Worm (Caenorhabditis elegans) whole organism, L3 larva: ENCODE data around the gene gpd-3.

Source experiments
- R02D3.7 ChIP-seq: fragments of 150-350 bp; optimal IDR thresholded peaks from 2 replicates; lab custom pipeline; 2014; ENCODE audit warnings: missing biosample characterization, missing genetic modification characterization
- ZK546.5 ChIP-seq: sonication (generic microtip); optimal IDR thresholded peaks from 2 replicates; lab custom pipeline; 2017; ENCODE audit warnings: missing biosample characterization, missing genetic modification characterization
- aly-2 ChIP-seq: fragments of 150-350 bp; optimal IDR thresholded peaks from 2 replicates; lab custom pipeline; 2014; ENCODE audit warnings: missing biosample characterization, missing genetic modification characterization
- ama-1 ChIP-seq: fragments of 150-350 bp; optimal IDR thresholded peaks from 2 replicates; lab custom pipeline; 2018
- ceh-16 ChIP-seq: sonication (generic microtip); optimal IDR thresholded peaks from 2 replicates; lab custom pipeline; 2017; ENCODE audit warnings: missing biosample characterization, missing genetic modification characterization
- ceh-82 ChIP-seq: fragments of 150-350 bp; optimal IDR thresholded peaks from 2 replicates; lab custom pipeline; 2014; ENCODE audit warnings: missing biosample characterization, missing genetic modification characterization
- ceh-9 ChIP-seq: sonication (generic microtip); optimal IDR thresholded peaks from 2 replicates; lab custom pipeline; 2018; ENCODE audit warnings: missing biosample characterization, missing genetic modification characterization
- daf-12 ChIP-seq: fragments of 150-350 bp; optimal IDR thresholded peaks from 2 replicates; lab custom pipeline; 2014; ENCODE audit warnings: missing biosample characterization, missing genetic modification reagents, missing genetic modification characterization
- egl-27 ChIP-seq: sonication (generic microtip); optimal IDR thresholded peaks from 4 replicates; lab custom pipeline; 2017; ENCODE audit warnings: missing biosample characterization, missing genetic modification reagents, missing genetic modification characterization
- egl-5 ChIP-seq: fragments of 150-350 bp; optimal IDR thresholded peaks from 2 replicates; lab custom pipeline; 2017; ENCODE audit warnings: missing biosample characterization, missing genetic modification reagents, missing genetic modification characterization, inconsistent platforms
- elt-1 ChIP-seq: fragments of 150-350 bp; optimal IDR thresholded peaks from 2 replicates; lab custom pipeline; 2014; ENCODE audit warnings: missing biosample characterization, missing genetic modification characterization
- elt-2 ChIP-seq: sonication (generic microtip); optimal IDR thresholded peaks from 2 replicates; lab custom pipeline; 2016; ENCODE audit warnings: missing genetic modification reagents, mild to moderate bottlenecking, missing genetic modification characterization, missing compliant biosample characterization
- elt-3 ChIP-seq, 3 experiments: fragments of 150-350 bp in 1 of 3; sonication (generic microtip) in 2 of 3; optimal IDR thresholded peaks; 2 replicates in 2 of 3; 4 replicates in 1 of 3; lab custom pipeline; 2014 to 2017; ENCODE audit warnings: missing biosample characterization in 3 of 3, missing genetic modification characterization in 3 of 3
- eor-1 ChIP-seq, 2 experiments: fragments of 150-350 bp; optimal IDR thresholded peaks; 2 replicates each; lab custom pipeline; 2014 to 2018; ENCODE audit warnings: missing biosample characterization in 2 of 2, missing genetic modification characterization in 2 of 2
- fkh-10 ChIP-seq: sonication (generic microtip); optimal IDR thresholded peaks from 2 replicates; lab custom pipeline; 2017; ENCODE audit warnings: missing biosample characterization, missing genetic modification reagents, missing genetic modification characterization
- fkh-2 ChIP-seq: fragments of 150-350 bp; optimal IDR thresholded peaks from 2 replicates; lab custom pipeline; 2014; ENCODE audit warnings: missing biosample characterization, missing genetic modification reagents, missing genetic modification characterization
- fos-1 ChIP-seq: fragments of 150-350 bp; optimal IDR thresholded peaks from 2 replicates; lab custom pipeline; 2014; ENCODE audit warnings: missing biosample characterization, missing genetic modification characterization
- hmg-11 ChIP-seq: sonication (generic microtip); optimal IDR thresholded peaks from 2 replicates; lab custom pipeline; 2016; ENCODE audit warnings: missing genetic modification characterization, missing compliant biosample characterization
- jun-1 ChIP-seq: fragments of 150-350 bp; optimal IDR thresholded peaks from 2 replicates; lab custom pipeline; 2014; ENCODE audit warnings: missing biosample characterization, missing genetic modification reagents, missing genetic modification characterization
- lin-15B ChIP-seq: fragments of 150-350 bp; optimal IDR thresholded peaks from 2 replicates; lab custom pipeline; 2014; ENCODE audit warnings: missing biosample characterization, missing genetic modification characterization
- lin-39 ChIP-seq: fragments of 150-350 bp; optimal IDR thresholded peaks from 2 replicates; lab custom pipeline; 2018; ENCODE audit warnings: missing biosample characterization, missing genetic modification reagents, missing genetic modification characterization
- lsy-12 ChIP-seq: sonication (generic microtip); optimal IDR thresholded peaks from 2 replicates; lab custom pipeline; 2016; ENCODE audit warnings: mild to moderate bottlenecking, missing genetic modification characterization, missing compliant biosample characterization
- mdl-1 ChIP-seq: fragments of 150-350 bp; optimal IDR thresholded peaks from 2 replicates; lab custom pipeline; 2014; ENCODE audit warnings: missing biosample characterization, missing genetic modification characterization
- mml-1 ChIP-seq: fragments of 150-350 bp; sonication (generic microtip); optimal IDR thresholded peaks from 3 replicates; lab custom pipeline; 2014; ENCODE audit warnings: missing biosample characterization, missing genetic modification characterization
- nfya-1 ChIP-seq: sonication (generic microtip); optimal IDR thresholded peaks from 2 replicates; lab custom pipeline; 2017; ENCODE audit warnings: missing genetic modification characterization, mild to moderate bottlenecking, missing compliant biosample characterization, antibody characterized with exemption, moderate library complexity; ENCODE audit not compliant: insufficient read depth
- nhr-12 ChIP-seq: fragments of 150-350 bp; optimal IDR thresholded peaks from 2 replicates; lab custom pipeline; 2014; ENCODE audit warnings: missing biosample characterization, missing genetic modification characterization
- nhr-23 ChIP-seq: fragments of 150-350 bp; optimal IDR thresholded peaks from 2 replicates; lab custom pipeline; 2014; ENCODE audit warnings: missing biosample characterization, missing genetic modification reagents, missing genetic modification characterization
- nhr-237 ChIP-seq: fragments of 150-350 bp; optimal IDR thresholded peaks from 2 replicates; lab custom pipeline; 2014; ENCODE audit warnings: missing biosample characterization, missing genetic modification characterization
- nhr-25 ChIP-seq: sonication (generic microtip); optimal IDR thresholded peaks from 2 replicates; lab custom pipeline; 2017; ENCODE audit warnings: missing biosample characterization, missing genetic modification characterization
- nhr-28 ChIP-seq: fragments of 150-350 bp; optimal IDR thresholded peaks from 2 replicates; lab custom pipeline; 2014; ENCODE audit warnings: missing biosample characterization, missing genetic modification characterization
- nhr-43 ChIP-seq: sonication (generic microtip); optimal IDR thresholded peaks from 2 replicates; lab custom pipeline; 2016; ENCODE audit warnings: mild to moderate bottlenecking, missing genetic modification characterization, missing compliant biosample characterization; ENCODE audit not compliant: poor library complexity, severe bottlenecking
- nhr-67 ChIP-seq: fragments of 150-350 bp; optimal IDR thresholded peaks from 2 replicates; lab custom pipeline; 2014; ENCODE audit warnings: missing biosample characterization, missing genetic modification characterization
- nhr-77 ChIP-seq: fragments of 150-350 bp; optimal IDR thresholded peaks from 2 replicates; lab custom pipeline; 2014; ENCODE audit warnings: missing biosample characterization, missing genetic modification characterization
- pha-4 ChIP-seq: fragments of 150-350 bp; optimal IDR thresholded peaks from 2 replicates; lab custom pipeline; 2014; ENCODE audit warnings: missing biosample characterization, missing genetic modification reagents, missing genetic modification characterization
- pqm-1 ChIP-seq: fragments of 150-350 bp; optimal IDR thresholded peaks from 2 replicates; lab custom pipeline; 2017; ENCODE audit warnings: missing biosample characterization, missing genetic modification characterization, inconsistent platforms
- skn-1 ChIP-seq: fragments of 150-350 bp; optimal IDR thresholded peaks from 2 replicates; lab custom pipeline; 2014; ENCODE audit warnings: missing biosample characterization, missing genetic modification characterization
- snpc-4 ChIP-seq: fragments of 150-350 bp; optimal IDR thresholded peaks from 2 replicates; lab custom pipeline; 2014; ENCODE audit warnings: missing biosample characterization, missing genetic modification characterization
- unc-39 ChIP-seq: sonication (generic microtip); optimal IDR thresholded peaks from 4 replicates; lab custom pipeline; 2017; ENCODE audit warnings: missing biosample characterization, missing genetic modification characterization
- unc-62 ChIP-seq: fragments of 150-350 bp; sonication (generic microtip); optimal IDR thresholded peaks from 4 replicates; lab custom pipeline; 2014; ENCODE audit warnings: missing biosample characterization, missing genetic modification reagents, missing genetic modification characterization
- zag-1 ChIP-seq: fragments of 150-350 bp; optimal IDR thresholded peaks from 2 replicates; lab custom pipeline; 2014; ENCODE audit warnings: missing biosample characterization, missing genetic modification characterization
- ztf-11 ChIP-seq: fragments of 150-350 bp; optimal IDR thresholded peaks from 2 replicates; lab custom pipeline; 2014; ENCODE audit warnings: missing biosample characterization, missing genetic modification characterization
- ztf-4 ChIP-seq: fragments of 150-350 bp; optimal IDR thresholded peaks from 2 replicates; lab custom pipeline; 2014; ENCODE audit warnings: missing biosample characterization, missing genetic modification characterization

Gene gpd-3

DNA sequence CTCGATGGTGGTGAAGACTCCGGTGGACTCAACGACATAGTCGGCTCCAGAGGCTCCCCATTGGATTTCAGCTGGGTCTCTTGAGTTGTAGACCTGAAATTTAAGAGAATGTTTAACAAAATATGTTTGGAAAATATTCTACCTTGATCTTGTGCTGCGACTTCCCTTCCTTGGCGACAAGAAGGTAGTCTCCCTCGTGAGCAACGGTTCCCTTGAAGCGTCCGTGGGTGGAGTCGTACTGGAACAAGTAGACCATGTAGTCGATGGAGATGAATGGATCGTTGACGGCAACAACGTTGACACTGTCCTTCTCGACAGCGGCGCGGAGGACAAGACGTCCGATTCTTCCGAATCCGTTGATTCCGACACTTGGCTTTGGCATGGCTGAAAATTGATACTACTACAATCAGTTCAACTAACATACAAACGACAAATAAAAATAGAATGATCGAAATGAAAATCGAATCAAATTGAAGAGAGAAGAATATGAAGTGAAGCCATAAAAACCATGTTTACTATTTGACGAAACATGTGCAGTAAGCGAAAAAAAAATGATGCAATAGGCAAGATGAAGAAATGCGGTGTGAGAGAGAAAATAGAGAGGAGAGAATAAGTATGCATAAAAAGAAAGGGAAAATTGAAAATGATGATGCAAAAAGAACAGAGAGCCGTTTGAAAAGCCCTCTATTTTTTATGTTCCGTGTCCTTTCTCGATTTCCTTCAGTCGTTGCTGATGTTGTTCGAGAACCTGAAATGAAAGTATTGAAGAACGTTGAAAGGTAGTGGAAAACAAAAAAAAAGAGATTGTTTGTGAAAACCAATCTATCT is 1.4 kb upstream of the gpd-3 start, which contains the start of gene gpd-2:
TSS of gene gpd-2 (minus strand) at position 384 of the 828 bp plus-strand sequence.
- peak; percentile 84 for TF ChIP-seq ama-1 (lab: Kevin White, UChicago)
- no peak for TF ChIP-seq ceh-9 (tag; lab: Kevin White, UChicago)
- TF ChIP-seq nhr-67, result no peak
- peak; percentile 44 for TF ChIP-seq pha-4 (tag; lab: Kevin White, UChicago)
- TF ChIP-seq unc-39, result no peak
- no peak for TF ChIP-seq nhr-43
- no peak for TF ChIP-seq nhr-28 (tag; lab: Kevin White, UChicago)
- no peak for TF ChIP-seq mml-1
- no peak for TF ChIP-seq ceh-16 (tag; lab: Kevin White, UChicago)
- TF ChIP-seq hmg-11, result no peak
- TF ChIP-seq ztf-4 (tag; lab: Kevin White, UChicago), result no peak
- TF ChIP-seq nhr-25 (tag; lab: Kevin White, UChicago), result no peak
- peak; percentile 26 for TF ChIP-seq skn-1 (tag; lab: Kevin White, UChicago)
- no peak for TF ChIP-seq lin-15B
- peak; percentile 9 for TF ChIP-seq pqm-1 (tag; lab: Kevin White, UChicago)
- TF ChIP-seq daf-12 (tag; lab: Kevin White, UChicago), result no peak
- TF ChIP-seq ceh-82 (tag; lab: Kevin White, UChicago), result no peak
- no peak for TF ChIP-seq nfya-1 (tag; lab: Kevin White, UChicago)
- no peak for TF ChIP-seq egl-27 (tag; lab: Kevin White, UChicago)
- no peak for TF ChIP-seq aly-2
- TF ChIP-seq ZK546.5 (tag; lab: Kevin White, UChicago), result no peak
- TF ChIP-seq elt-3 (tag; optimal IDR thresholded peaks at IDR 0.05; lab: Kevin White, UChicago), result no peak
- no peak for TF ChIP-seq nhr-77
- no peak for TF ChIP-seq snpc-4 (tag; lab: Kevin White, UChicago)
- TF ChIP-seq nhr-237 (tag; lab: Kevin White, UChicago), result no peak
- no peak for TF ChIP-seq fkh-2
- no peak for TF ChIP-seq fos-1
- TF ChIP-seq fkh-10 (GFP tag; lab: Kevin White, UChicago), result no peak
- TF ChIP-seq jun-1 (tag; lab: Kevin White, UChicago), result no peak
- no peak for TF ChIP-seq ztf-11
- TF ChIP-seq nhr-12, result no peak
- TF ChIP-seq zag-1, result peak; percentile 22
- no peak for TF ChIP-seq unc-62 (GFP tag; lab: Kevin White, UChicago)
- TF ChIP-seq mdl-1 (tag; lab: Kevin White, UChicago), result no peak
- TF ChIP-seq nhr-23 (tag; lab: Kevin White, UChicago), result no peak
- no peak for TF ChIP-seq eor-1 (tag; optimal IDR thresholded peaks at IDR 0.05; lab: Kevin White, UChicago)
- TF ChIP-seq elt-1 (tag; lab: Kevin White, UChicago), result no peak
- no peak for TF ChIP-seq R02D3.7 (tag; lab: Kevin White, UChicago)

DNA sequence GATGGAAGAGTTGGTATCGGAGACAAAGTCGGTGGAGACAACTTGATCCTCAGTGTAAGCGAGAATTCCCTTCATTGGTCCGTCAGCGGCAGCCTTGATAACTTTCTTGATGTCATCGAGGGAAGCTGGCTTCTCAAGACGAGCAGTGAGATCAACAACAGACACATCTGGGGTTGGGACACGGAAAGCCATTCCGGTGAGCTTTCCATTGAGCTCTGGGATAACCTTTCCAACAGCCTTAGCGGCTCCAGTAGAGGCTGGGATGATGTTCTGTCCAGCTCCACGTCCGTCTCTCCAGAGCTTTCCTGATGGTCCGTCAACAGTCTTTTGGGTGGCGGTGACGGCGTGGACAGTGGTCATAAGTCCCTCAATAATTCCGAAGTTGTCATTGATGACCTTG is 552 bp upstream of the gpd-3 start:
- peak; percentile 9 for TF ChIP-seq ama-1 (lab: Kevin White, UChicago)

DNA sequence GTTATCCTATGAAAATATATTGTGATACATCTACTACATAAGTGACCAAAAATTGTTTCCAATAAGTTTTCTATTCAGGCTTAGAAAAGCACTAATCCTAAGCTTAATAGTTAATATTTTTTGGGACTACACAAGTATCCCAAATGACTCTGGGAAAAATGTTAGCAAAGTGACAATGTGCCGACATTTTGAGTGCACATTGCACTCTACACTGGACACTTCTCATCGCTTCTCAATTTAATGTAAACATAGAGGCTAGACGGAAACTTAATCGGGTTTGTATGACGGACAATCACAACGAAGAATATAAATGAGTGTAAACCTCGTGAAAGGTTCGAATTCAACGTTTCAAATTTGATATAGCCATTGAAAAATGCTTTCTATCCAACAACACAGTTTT is 1.5 kb downstream of the gpd-3 start:
- no peak for TF ChIP-seq ceh-82 (tag; lab: Kevin White, UChicago)
- peak; percentile 52 for TF ChIP-seq nhr-43
- TF ChIP-seq lin-15B, result no peak
- peak; percentile 86 for TF ChIP-seq pha-4 (tag; lab: Kevin White, UChicago)
- TF ChIP-seq lsy-12 (tag; lab: Kevin White, UChicago), result peak; percentile 42
- no peak for TF ChIP-seq ceh-9 (tag; lab: Kevin White, UChicago)
- no peak for TF ChIP-seq egl-5 (tag; lab: Kevin White, UChicago)
- TF ChIP-seq ama-1 (lab: Kevin White, UChicago), result peak; percentile 95
- peak; percentile 74 for TF ChIP-seq nhr-25 (tag; lab: Kevin White, UChicago)
- TF ChIP-seq elt-2, result peak; percentile 32
- no peak for TF ChIP-seq nhr-237 (tag; lab: Kevin White, UChicago)
- no peak for TF ChIP-seq pqm-1 (tag; lab: Kevin White, UChicago)
- no peak for TF ChIP-seq aly-2
- peak; percentile 42 for TF ChIP-seq nfya-1 (tag; lab: Kevin White, UChicago)
- no peak for TF ChIP-seq ztf-11
- TF ChIP-seq lin-39 (tag; lab: Kevin White, UChicago), result no peak
- TF ChIP-seq nhr-23 (tag; lab: Kevin White, UChicago), result no peak
- no peak for TF ChIP-seq ZK546.5 (tag; lab: Kevin White, UChicago)
